Worm (Caenorhabditis elegans) whole organism, late embryonic: ENCODE data around the gene gst-3.

Experiments
- C08G9.2 ChIP-seq: sonication (generic microtip); optimal IDR thresholded peaks from 2 replicates; lab custom pipeline; 2016; ENCODE audit warnings: mild to moderate bottlenecking, missing genetic modification characterization, moderate library complexity, missing compliant biosample characterization
- F13H6.1 ChIP-seq: sonication (generic microtip); optimal IDR thresholded peaks from 2 replicates; lab custom pipeline; 2016; ENCODE audit warnings: missing genetic modification characterization, missing compliant biosample characterization
- K09A11.1 ChIP-seq: sonication (generic microtip); optimal IDR thresholded peaks from 2 replicates; lab custom pipeline; 2017; ENCODE audit warnings: antibody characterized with exemption, mild to moderate bottlenecking, missing genetic modification characterization, missing compliant biosample characterization; ENCODE audit not compliant: insufficient read depth
- ahr-1 ChIP-seq: sonication (generic microtip); optimal IDR thresholded peaks from 2 replicates; lab custom pipeline; 2016; ENCODE audit warnings: missing genetic modification characterization, missing compliant biosample characterization
- ceh-2 ChIP-seq: sonication (generic microtip); optimal IDR thresholded peaks from 2 replicates; lab custom pipeline; 2016; ENCODE audit warnings: missing genotype, missing genetic modification characterization, missing compliant biosample characterization
- ceh-24 ChIP-seq: sonication (generic microtip); optimal IDR thresholded peaks from 2 replicates; lab custom pipeline; 2016; ENCODE audit warnings: mild to moderate bottlenecking, missing genetic modification characterization, missing compliant biosample characterization
- ceh-30 ChIP-seq: fragments of 150-350 bp; optimal IDR thresholded peaks from 2 replicates; lab custom pipeline; 2014; ENCODE audit warnings: missing biosample characterization, missing genetic modification characterization
- ceh-31 ChIP-seq: sonication (generic microtip); optimal IDR thresholded peaks from 2 replicates; lab custom pipeline; 2016; ENCODE audit warnings: missing genetic modification characterization, missing compliant biosample characterization
- ceh-34 ChIP-seq: sonication (generic microtip); optimal IDR thresholded peaks from 2 replicates; lab custom pipeline; 2016; ENCODE audit warnings: mild to moderate bottlenecking, missing genetic modification characterization, missing compliant biosample characterization
- ceh-45 ChIP-seq: fragments of 200-800 bp; sonication (Bioruptor generic); IDR thresholded peaks from 2 replicates; pipeline ENCODE4 v1.3.6; 2022; ENCODE audit warnings: missing genetic modification reagents, missing genetic modification characterization, missing compliant biosample characterization
- ceh-48 ChIP-seq: sonication (generic microtip); optimal IDR thresholded peaks from 2 replicates; lab custom pipeline; 2016; ENCODE audit warnings: missing genetic modification characterization, inconsistent platforms, missing compliant biosample characterization
- ceh-6 ChIP-seq: fragments of 200-800 bp; sonication (Bioruptor generic); optimal IDR thresholded peaks from 2 replicates; lab custom pipeline; 2018; ENCODE audit warnings: mild to moderate bottlenecking, missing genetic modification characterization, missing compliant biosample characterization
- ceh-9 ChIP-seq: sonication (generic microtip); optimal IDR thresholded peaks from 2 replicates; lab custom pipeline; 2016; ENCODE audit warnings: mild to moderate bottlenecking, missing genetic modification characterization, inconsistent platforms, missing compliant biosample characterization
- dmd-4 ChIP-seq: sonication (generic microtip); optimal IDR thresholded peaks from 2 replicates; lab custom pipeline; 2016; ENCODE audit warnings: borderline replicate concordance, missing genetic modification characterization, missing compliant biosample characterization
- elt-2 ChIP-seq: sonication (generic microtip); optimal IDR thresholded peaks from 2 replicates; lab custom pipeline; 2016; ENCODE audit warnings: missing genetic modification reagents, missing genetic modification characterization, missing compliant biosample characterization
- elt-4 ChIP-seq: sonication (generic microtip); optimal IDR thresholded peaks from 2 replicates; lab custom pipeline; 2016; ENCODE audit warnings: missing genetic modification characterization, missing compliant biosample characterization
- ets-4 ChIP-seq: sonication (generic microtip); optimal IDR thresholded peaks from 2 replicates; lab custom pipeline; 2016; ENCODE audit warnings: missing genetic modification characterization, missing compliant biosample characterization
- eyg-1 ChIP-seq: sonication (generic microtip); optimal IDR thresholded peaks from 2 replicates; lab custom pipeline; 2016; ENCODE audit warnings: missing genotype, missing genetic modification characterization, missing compliant biosample characterization
- fax-1 ChIP-seq: sonication (generic microtip); optimal IDR thresholded peaks from 2 replicates; lab custom pipeline; 2016; ENCODE audit warnings: missing genotype, missing genetic modification characterization, missing compliant biosample characterization
- fkh-6 ChIP-seq: sonication (generic microtip); optimal IDR thresholded peaks from 2 replicates; lab custom pipeline; 2016; ENCODE audit warnings: missing genetic modification characterization, missing compliant biosample characterization
- gmeb-2 ChIP-seq: sonication (generic microtip); optimal IDR thresholded peaks from 2 replicates; lab custom pipeline; 2016; ENCODE audit warnings: missing genetic modification characterization, inconsistent platforms, missing compliant biosample characterization
- hlh-13 ChIP-seq: fragments of 200-800 bp; sonication (Bioruptor generic); optimal IDR thresholded peaks from 2 replicates; lab custom pipeline; 2018; ENCODE audit warnings: mild to moderate bottlenecking, missing genetic modification characterization, missing compliant biosample characterization
- hlh-15 ChIP-seq: sonication (generic microtip); optimal IDR thresholded peaks from 2 replicates; lab custom pipeline; 2016; ENCODE audit warnings: missing genetic modification characterization, missing compliant biosample characterization
- hlh-30 ChIP-seq: sonication (generic microtip); optimal IDR thresholded peaks from 2 replicates; lab custom pipeline; 2017; ENCODE audit warnings: antibody characterized with exemption, missing genetic modification characterization, missing compliant biosample characterization; ENCODE audit not compliant: insufficient read depth
- hlh-6 ChIP-seq: sonication (generic microtip); optimal IDR thresholded peaks from 2 replicates; lab custom pipeline; 2016; ENCODE audit warnings: missing genotype, missing genetic modification characterization, missing compliant biosample characterization
- lim-6 ChIP-seq: sonication (generic microtip); optimal IDR thresholded peaks from 2 replicates; lab custom pipeline; 2016; ENCODE audit warnings: missing genetic modification characterization, missing compliant biosample characterization
- lin-11 ChIP-seq: fragments of 200-800 bp; sonication (Bioruptor generic); optimal IDR thresholded peaks from 2 replicates; lab custom pipeline; 2018; ENCODE audit warnings: mild to moderate bottlenecking, missing genetic modification characterization, missing compliant biosample characterization
- mec-3 ChIP-seq: sonication (generic microtip); optimal IDR thresholded peaks from 2 replicates; lab custom pipeline; 2016; ENCODE audit warnings: borderline replicate concordance, missing genetic modification characterization, missing compliant biosample characterization
- nfya-1 ChIP-seq: sonication (generic microtip); optimal IDR thresholded peaks from 2 replicates; lab custom pipeline; 2017; ENCODE audit warnings: missing genetic modification characterization, mild to moderate bottlenecking, missing compliant biosample characterization, antibody characterized with exemption, moderate library complexity
- nhr-11 ChIP-seq: fragments of 150-350 bp; optimal IDR thresholded peaks from 2 replicates; lab custom pipeline; 2014; ENCODE audit warnings: missing biosample characterization, missing genetic modification characterization
- nhr-232 ChIP-seq: sonication (generic microtip); optimal IDR thresholded peaks from 2 replicates; lab custom pipeline; 2016; ENCODE audit warnings: missing genetic modification characterization, missing compliant biosample characterization
- odd-2 ChIP-seq: sonication (generic microtip); optimal IDR thresholded peaks from 2 replicates; lab custom pipeline; 2017; ENCODE audit warnings: antibody characterized with exemption, mild to moderate bottlenecking, missing genetic modification characterization, missing compliant biosample characterization
- pag-3 ChIP-seq: sonication (generic microtip); optimal IDR thresholded peaks from 2 replicates; lab custom pipeline; 2016; ENCODE audit warnings: missing compliant biosample characterization, missing genetic modification characterization, borderline replicate concordance
- pax-1 ChIP-seq: fragments of 150-350 bp; optimal IDR thresholded peaks from 2 replicates; lab custom pipeline; 2014; ENCODE audit warnings: missing biosample characterization, missing genetic modification characterization
- pha-4 ChIP-seq: fragments of 150-350 bp; optimal IDR thresholded peaks from 2 replicates; lab custom pipeline; 2018; ENCODE audit warnings: missing biosample characterization, missing genetic modification reagents, missing genetic modification characterization
- pqm-1 ChIP-seq: sonication (generic microtip); optimal IDR thresholded peaks from 2 replicates; lab custom pipeline; 2016; ENCODE audit warnings: missing genetic modification characterization, missing compliant biosample characterization
- pros-1 ChIP-seq: fragments of 150-350 bp; optimal IDR thresholded peaks from 2 replicates; lab custom pipeline; 2014; ENCODE audit warnings: missing biosample characterization, missing genetic modification reagents, missing genetic modification characterization
- ref-2 ChIP-seq: sonication (generic microtip); optimal IDR thresholded peaks from 2 replicates; lab custom pipeline; 2016; ENCODE audit warnings: missing genetic modification characterization, missing compliant biosample characterization
- rnt-1 ChIP-seq: sonication (generic microtip); optimal IDR thresholded peaks from 2 replicates; lab custom pipeline; 2016; ENCODE audit warnings: missing genetic modification characterization, missing compliant biosample characterization
- sox-2 ChIP-seq: fragments of 200-800 bp; sonication (Bioruptor generic); IDR thresholded peaks from 2 replicates; pipeline ENCODE4 v1.3.6; 2022; ENCODE audit warnings: missing genetic modification reagents, missing genetic modification characterization, missing compliant biosample characterization
- sox-4 ChIP-seq: sonication (generic microtip); optimal IDR thresholded peaks from 2 replicates; lab custom pipeline; 2017; ENCODE audit warnings: mild to moderate bottlenecking, missing genetic modification characterization, inconsistent platforms, missing compliant biosample characterization
- syd-9 ChIP-seq: sonication (generic microtip); optimal IDR thresholded peaks from 2 replicates; lab custom pipeline; 2016; ENCODE audit warnings: mild to moderate bottlenecking, missing genetic modification characterization, moderate library complexity, missing compliant biosample characterization
- tbx-7 ChIP-seq: sonication (generic microtip); optimal IDR thresholded peaks from 2 replicates; lab custom pipeline; 2016; ENCODE audit warnings: missing genotype, missing genetic modification characterization, missing compliant biosample characterization
- ttx-3 ChIP-seq: sonication (generic microtip); optimal IDR thresholded peaks from 2 replicates; lab custom pipeline; 2016; ENCODE audit warnings: missing genetic modification reagents, missing genetic modification characterization, missing compliant biosample characterization
- unc-3 ChIP-seq, 2 experiments: fragments of 200-800 bp in 1 of 2; sonication (Bioruptor generic) in 1 of 2; sonication (generic microtip) in 1 of 2; conservative IDR thresholded peaks in 1 of 2; optimal IDR thresholded peaks in 1 of 2; 2 replicates each; pipeline versions ENCODE4 v1.3.6 to Lab custom; 2016 to 2022; ENCODE audit warnings: missing compliant biosample characterization in 2 of 2, missing genetic modification characterization in 2 of 2, missing genetic modification reagents in 1 of 2
- unc-42 ChIP-seq: sonication (generic microtip); optimal IDR thresholded peaks from 2 replicates; lab custom pipeline; 2016; ENCODE audit warnings: missing genotype, missing genetic modification characterization, missing compliant biosample characterization
- unc-55 ChIP-seq: sonication (generic microtip); optimal IDR thresholded peaks from 2 replicates; lab custom pipeline; 2017; ENCODE audit warnings: missing biosample characterization, missing genetic modification reagents, missing genetic modification characterization
- zip-5 ChIP-seq: sonication (generic microtip); optimal IDR thresholded peaks from 2 replicates; lab custom pipeline; 2016; ENCODE audit warnings: missing genetic modification characterization, missing compliant biosample characterization

gst-3 gene

ce11 chrIV:10176252-10176730 lies 36.2 kb upstream of the gst-3 start, which contains the start of gene rack-1:
TSS of gene rack-1 (plus strand) at chrIV:10176680.
- TF ChIP-seq pax-1 (tag; lab: Kevin White, UChicago) (no peak), ceh-34 (no peak), nfya-1 (tag; lab: Kevin White, UChicago) (peak; percentile 20), unc-42 (peak; percentile 66), ceh-31 (peak; percentile 11), ceh-45 (GFP tag; lab: Robert Waterston, UW) (no peak), fax-1 (tag; lab: Kevin White, UChicago) (peak; percentile 3), tbx-7 (no peak)

ce11 chrIV:10174932-10175732 lies 35.1 kb upstream of the gst-3 start:
- TF ChIP-seq ceh-48 (no peak), pqm-1 (peak; percentile 25), zip-5 (tag; lab: Kevin White, UChicago) (no peak), K09A11.1 (no peak), pros-1 (tag; lab: Kevin White, UChicago) (no peak), unc-3 (GFP tag; conservative IDR thresholded peaks at IDR 0.05; lab: Robert Waterston, UW) (no peak), unc-3 (tag; optimal IDR thresholded peaks at IDR 0.05; lab: Kevin White, UChicago) (no peak), elt-2 (peak; percentile 92), lin-11 (tag; lab: Kevin White, UChicago) (no peak), mec-3 (tag; lab: Kevin White, UChicago) (no peak), odd-2 (tag; lab: Kevin White, UChicago) (no peak), nhr-11 (tag; lab: Kevin White, UChicago) (no peak), ceh-9 (tag; lab: Kevin White, UChicago) (no peak), ahr-1 (tag; lab: Kevin White, UChicago) (no peak), ceh-2 (tag; lab: Kevin White, UChicago) (no peak), ref-2 (tag; lab: Kevin White, UChicago) (no peak), hlh-13 (GFP tag; lab: Kevin White, UChicago) (no peak), ceh-6 (no peak), ceh-31 (peak; percentile 1), hlh-30 (tag; lab: Kevin White, UChicago) (no peak), fax-1 (tag; lab: Kevin White, UChicago) (no peak), ceh-24 (tag; lab: Kevin White, UChicago) (no peak), pha-4 (no peak), nhr-232 (tag; lab: Kevin White, UChicago) (no peak), lim-6 (no peak), tbx-7 (no peak), C08G9.2 (tag; lab: Kevin White, UChicago) (peak; percentile 50), syd-9 (tag; lab: Kevin White, UChicago) (peak; percentile 9), rnt-1 (peak; percentile 43), pag-3 (tag; lab: Kevin White, UChicago) (no peak), hlh-6 (tag; lab: Kevin White, UChicago) (no peak), nfya-1 (tag; lab: Kevin White, UChicago) (peak; percentile 39), hlh-15 (tag; lab: Kevin White, UChicago) (no peak), sox-4 (tag; lab: Kevin White, UChicago) (no peak), dmd-4 (tag; lab: Kevin White, UChicago) (no peak), sox-2 (no peak), ttx-3 (no peak), ets-4 (tag; lab: Kevin White, UChicago) (no peak), ceh-34 (no peak), eyg-1 (tag; lab: Kevin White, UChicago) (no peak), F13H6.1 (tag; lab: Kevin White, UChicago) (no peak), ceh-30 (tag; lab: Kevin White, UChicago) (no peak), elt-4 (tag; lab: Kevin White, UChicago) (no peak), fkh-6 (no peak), unc-55 (GFP tag; lab: Kevin White, UChicago) (no peak), gmeb-2 (tag; lab: Kevin White, UChicago) (no peak), pax-1 (tag; lab: Kevin White, UChicago) (no peak)
